Worm (Caenorhabditis elegans) whole organism, L1 larva: ENCODE results near the gene F59A7.14.

Experiments used
- aly-2 ChIP-seq: fragments of 150-350 bp; optimal IDR thresholded peaks from 2 replicates; lab custom pipeline; 2014; ENCODE audit warnings: missing biosample characterization, missing genetic modification characterization
- ceh-90 ChIP-seq: sonication (generic microtip); optimal IDR thresholded peaks from 2 replicates; lab custom pipeline; 2016; ENCODE audit warnings: missing genetic modification characterization, missing compliant biosample characterization
- fos-1 ChIP-seq: fragments of 150-350 bp; optimal IDR thresholded peaks from 2 replicates; lab custom pipeline; 2014; ENCODE audit warnings: missing biosample characterization, missing genetic modification characterization
- lin-13 ChIP-seq: fragments of 150-350 bp; optimal IDR thresholded peaks from 2 replicates; lab custom pipeline; 2014; ENCODE audit warnings: missing biosample characterization, missing genetic modification reagents, missing genetic modification characterization
- mep-1 ChIP-seq: fragments of 150-350 bp; optimal IDR thresholded peaks from 2 replicates; lab custom pipeline; 2014; ENCODE audit warnings: missing biosample characterization, missing genetic modification characterization
- nhr-77 ChIP-seq: fragments of 150-350 bp; optimal IDR thresholded peaks from 2 replicates; lab custom pipeline; 2014; ENCODE audit warnings: missing biosample characterization, missing genetic modification characterization
- nhr-90 ChIP-seq: sonication (generic microtip); optimal IDR thresholded peaks from 2 replicates; lab custom pipeline; 2016; ENCODE audit warnings: mild to moderate bottlenecking, missing genetic modification characterization, missing compliant biosample characterization; ENCODE audit not compliant: poor library complexity
- rnt-1 ChIP-seq: sonication (generic microtip); optimal IDR thresholded peaks from 2 replicates; lab custom pipeline; 2016; ENCODE audit warnings: mild to moderate bottlenecking, missing genetic modification characterization, moderate library complexity, missing compliant biosample characterization
- ztf-11 ChIP-seq, 2 experiments: sonication (generic microtip); optimal IDR thresholded peaks; 2 replicates each; lab custom pipeline; 2016 to 2017; ENCODE audit warnings: missing genetic modification characterization in 2 of 2, missing biosample characterization in 1 of 2, missing compliant biosample characterization in 1 of 2
- ztf-4 ChIP-seq: fragments of 150-350 bp; optimal IDR thresholded peaks from 2 replicates; lab custom pipeline; 2014; ENCODE audit warnings: missing biosample characterization, missing genetic modification characterization

DNA sequence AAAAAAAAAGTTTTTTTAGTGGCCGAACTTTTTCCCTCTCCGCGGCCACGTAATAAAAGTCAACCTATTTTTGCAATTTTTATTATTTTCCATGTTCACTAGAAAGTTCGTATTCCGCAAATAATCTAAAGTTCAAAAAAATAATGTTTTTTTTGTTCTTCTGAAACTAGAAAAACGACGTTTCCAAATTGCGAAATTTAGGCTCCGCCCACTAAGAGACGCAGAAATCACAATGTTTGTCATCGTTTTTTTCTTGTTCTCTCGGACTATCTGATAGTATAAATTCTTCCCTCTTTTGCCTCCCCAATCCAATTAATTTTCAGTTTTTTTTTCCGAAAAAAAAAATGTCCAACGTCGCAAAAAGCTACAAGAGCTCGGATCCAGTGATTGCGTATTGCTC lies 38.5 kb downstream of the F59A7.14 start, which contains the start of gene comt-3:
- TF ChIP-seq aly-2 (tag; lab: Kevin White, UChicago) = no peak
- TF ChIP-seq lin-13 (GFP tag; lab: Kevin White, UChicago) = no peak
- no peak for TF ChIP-seq fos-1 (tag; lab: Kevin White, UChicago)
- no peak for TF ChIP-seq mep-1 (tag; lab: Kevin White, UChicago)
- TF ChIP-seq rnt-1 (tag; lab: Kevin White, UChicago) = no peak
- TF ChIP-seq ztf-4 (tag; lab: Kevin White, UChicago) = no peak
- no peak for TF ChIP-seq ceh-90 (tag; lab: Kevin White, UChicago)
- TF ChIP-seq ztf-11 (tag; optimal IDR thresholded peaks at IDR 0.05; lab: Kevin White, UChicago) = no peak
- no peak for TF ChIP-seq nhr-90
- TF ChIP-seq nhr-77 (tag; lab: Kevin White, UChicago) = no peak
